Worm (Caenorhabditis elegans): ENCODE data around the gene csn-6.

csn-6 gene

DNA sequence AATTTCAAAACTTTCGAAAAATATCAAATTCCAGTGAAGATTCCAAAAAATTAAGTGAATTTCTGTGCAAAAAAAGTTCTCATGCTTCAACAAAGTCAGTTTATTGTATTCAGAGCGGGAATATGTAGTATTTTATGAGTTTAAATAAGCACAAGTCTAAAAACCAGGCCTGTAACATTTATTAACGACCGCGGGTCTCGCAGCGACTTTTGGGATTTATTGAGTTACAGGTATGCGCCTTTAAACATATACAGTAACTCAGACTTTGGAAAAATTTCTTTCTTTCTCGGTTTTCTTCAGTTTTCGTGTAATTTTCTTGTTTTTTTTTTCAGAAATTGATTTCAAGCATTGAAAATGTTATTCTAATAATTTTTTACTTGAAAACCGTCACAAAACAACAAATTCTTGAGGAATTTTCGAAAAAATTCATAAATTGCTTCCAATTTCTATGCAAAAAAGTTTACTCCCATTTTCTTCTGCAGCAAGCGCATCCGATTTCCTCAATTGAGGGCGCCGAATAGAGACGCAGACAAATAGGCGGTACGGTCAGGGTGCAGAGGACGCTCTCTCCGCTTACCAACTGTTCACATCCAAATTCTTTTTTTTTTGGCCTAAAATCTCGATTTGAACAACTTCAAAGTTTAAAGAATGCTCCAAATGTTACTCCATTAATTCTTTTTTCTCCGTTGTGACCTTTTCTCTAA is 10.9 kb downstream of the csn-6 start:
- peak; percentile 74; the same call in 1 of the 2 replicates for TF ChIP-seq snpc-1.2 (GFP tag; IDR thresholded peaks at IDR 0.05)
- peak; percentile 34 for TF ChIP-seq hlh-11 (tag; optimal IDR thresholded peaks at IDR 0.05)
- 0 out of 2 replicates have a peak, but pooled peaks have one; percentile 35 for TF ChIP-seq hmg-1.1 (GFP tag; IDR thresholded peaks at IDR 0.05)
- peak; percentile 57 for TF ChIP-seq F49E8.2 (tag; optimal IDR thresholded peaks at IDR 0.05; ENCODE audit: borderline replicate concordance)
- peak; percentile 31 for TF ChIP-seq lin-38 (GFP tag; IDR thresholded peaks at IDR 0.05)
- TF ChIP-seq nhr-28 (tag; optimal IDR thresholded peaks at IDR 0.05) = peak; percentile 15
- no peak for TF ChIP-seq daf-8 (GFP tag; IDR thresholded peaks at IDR 0.05)
- no peak for TF ChIP-seq aly-2 (tag; optimal IDR thresholded peaks at IDR 0.05)
- no peak for TF ChIP-seq lin-15B (tag; optimal IDR thresholded peaks at IDR 0.05)
- peak; percentile 96 for TF ChIP-seq aha-1 (tag)
- TF ChIP-seq saeg-2 (GFP tag; IDR thresholded peaks at IDR 0.05) = no peak

DNA sequence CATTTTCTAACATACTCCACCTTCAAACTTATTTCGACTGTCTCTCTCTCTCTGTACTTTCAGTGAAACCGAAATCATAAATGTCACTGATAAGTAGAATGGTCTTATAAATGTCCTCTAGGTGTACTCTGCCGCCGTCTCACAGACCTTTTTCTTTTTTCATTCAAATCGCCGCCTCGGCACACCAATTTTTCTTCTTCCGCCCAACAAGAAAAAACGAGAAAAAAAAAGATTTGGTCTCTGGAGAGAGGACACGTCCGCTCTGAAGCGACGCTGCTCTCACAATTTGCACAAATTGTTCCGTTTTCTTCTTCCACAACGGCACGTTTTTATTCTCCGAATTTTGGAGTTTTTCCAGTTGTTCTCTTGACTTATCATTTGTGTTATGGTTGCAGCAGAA is 12.5 kb downstream of the csn-6 start:
- TF ChIP-seq nhr-28 (tag; optimal IDR thresholded peaks at IDR 0.05) (peak; percentile 21), daf-16 (GFP tag; optimal IDR thresholded peaks at IDR 0.05) (no peak), daf-16 (tag; optimal IDR thresholded peaks at IDR 0.05) (peak; percentile 5), hif-1 (tag; optimal IDR thresholded peaks at IDR 0.05) (peak in 1 of 2 experiments; percentile 72), hmg-1.1 (GFP tag; IDR thresholded peaks at IDR 0.05) (peak; percentile 38; the same call in 1 of the 2 replicates), lin-38 (GFP tag; IDR thresholded peaks at IDR 0.05) (0 out of 2 replicates have a peak, but pooled peaks have one; percentile 8), dmd-6 (GFP tag; IDR thresholded peaks at IDR 0.05) (peak; percentile 56), mep-1 (tag; optimal IDR thresholded peaks at IDR 0.05) (peak; percentile 27), lsy-2 (tag; optimal IDR thresholded peaks at IDR 0.05) (peak in 1 of 2 experiments; percentile 5), hlh-11 (tag; optimal IDR thresholded peaks at IDR 0.05) (peak; percentile 57), lim-7 (GFP tag; IDR thresholded peaks at IDR 0.05) (no peak), D1046.2 (GFP tag; IDR thresholded peaks at IDR 0.05) (no peak), lin-13 (GFP tag; optimal IDR thresholded peaks at IDR 0.05) (peak; percentile 4), tra-1 (GFP tag; IDR thresholded peaks at IDR 0.05) (0 out of 2 replicates have a peak, but pooled peaks have one; percentile 9), unc-62 (GFP tag; optimal IDR thresholded peaks at IDR 0.05 in 1 of 2) (peak in 1 of 2 experiments; percentile 82), unc-62 (tag; optimal IDR thresholded peaks at IDR 0.05) (no peak), ceh-28 (tag; optimal IDR thresholded peaks at IDR 0.05) (no peak), dve-1 (tag; optimal IDR thresholded peaks at IDR 0.05; ENCODE audit: insufficient read depth) (peak; percentile 0)

DNA sequence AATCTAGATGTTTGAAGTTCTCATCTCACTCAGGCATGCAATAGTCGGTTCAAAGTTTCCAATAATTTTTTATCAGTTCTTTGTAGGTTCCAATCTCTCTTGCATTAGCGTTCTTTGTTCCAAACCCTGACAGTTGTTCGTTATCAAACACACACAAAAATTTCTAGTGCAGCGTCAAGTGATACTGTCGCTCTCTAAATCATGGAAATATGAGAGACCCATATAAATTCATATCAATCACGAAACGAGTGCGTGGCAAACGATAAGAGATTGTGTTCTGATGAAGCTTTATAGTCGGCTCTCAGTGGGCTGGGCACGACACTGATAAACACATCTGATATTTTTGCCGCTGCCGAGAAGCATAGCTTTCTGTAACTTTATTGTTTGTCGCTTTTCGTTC is 13.6 kb downstream of the csn-6 start:
- TF ChIP-seq php-3 (GFP tag; IDR thresholded peaks at IDR 0.05) (peak; percentile 97), lsy-2 (tag; optimal IDR thresholded peaks at IDR 0.05) (peak in 1 of 2 experiments; percentile 39), lin-39 (tag; optimal IDR thresholded peaks at IDR 0.05) (no peak), zip-11 (GFP tag; IDR thresholded peaks at IDR 0.05) (no peak), nhr-42 (GFP tag; IDR thresholded peaks at IDR 0.05) (no peak), lin-1 (GFP tag; IDR thresholded peaks at IDR 0.05) (peak; percentile 41; the same call in 1 of the 2 replicates), nhr-76 (tag; optimal IDR thresholded peaks at IDR 0.05) (no peak), F26F4.8 (GFP tag; conservative IDR thresholded peaks at IDR 0.05) (no peak), Y75B8A.6 (GFP tag; IDR thresholded peaks at IDR 0.05) (0 out of 2 replicates have a peak, but pooled peaks have one; percentile 19), hlh-30 (tag; optimal IDR thresholded peaks at IDR 0.05; ENCODE audit: insufficient read depth) (peak; percentile 60), lim-7 (GFP tag; IDR thresholded peaks at IDR 0.05) (no peak), mep-1 (tag; optimal IDR thresholded peaks at IDR 0.05) (peak; percentile 65), cey-2 (tag; optimal IDR thresholded peaks at IDR 0.05; ENCODE audit: borderline replicate concordance, insufficient read depth) (peak; percentile 22), ceh-20 (GFP tag; IDR thresholded peaks at IDR 0.05) (peak; percentile 85), madf-9 (GFP tag; conservative IDR thresholded peaks at IDR 0.05) (no peak), dve-1 (tag; optimal IDR thresholded peaks at IDR 0.05; ENCODE audit: insufficient read depth) (peak; percentile 97), mdl-1 (tag; optimal IDR thresholded peaks at IDR 0.05) (peak in 1 of 2 experiments; percentile 24), spr-1 (tag; optimal IDR thresholded peaks at IDR 0.05) (no peak), nhr-102 (tag; optimal IDR thresholded peaks at IDR 0.05) (peak; percentile 72), spr-3 (GFP tag; optimal IDR thresholded peaks at IDR 0.05) (peak; percentile 18), nhr-41 (GFP tag; IDR thresholded peaks at IDR 0.05) (no peak), pha-4 (GFP tag; IDR thresholded peaks at IDR 0.05) (peak; percentile 7; the same call in 1 of the 2 replicates), pha-4 (tag; optimal IDR thresholded peaks at IDR 0.05) (no peak), nhr-10 (tag; optimal IDR thresholded peaks at IDR 0.05) (peak; percentile 31), mdt-29 (GFP tag; IDR thresholded peaks at IDR 0.05) (peak; percentile 45; the same call in 1 of the 2 replicates)

All from whole organism, L4 larva.